Worm (Caenorhabditis elegans) whole organism, young adult: ENCODE results near the gene F13C5.2.
A peak's percentile ranks its signal among the peaks of the same experiment; 100 is the strongest.

Experiments
- F55B11.4 ChIP-seq: sonication (generic microtip); optimal IDR thresholded peaks from 2 replicates; lab custom pipeline; 2016; ENCODE audit warnings: missing compliant biosample characterization, missing genetic modification characterization, borderline replicate concordance; ENCODE audit not compliant: insufficient read depth
- F57C9.4 ChIP-seq: sonication (generic microtip); optimal IDR thresholded peaks from 2 replicates; lab custom pipeline; 2017; ENCODE audit warnings: mild to moderate bottlenecking, missing genetic modification characterization, missing compliant biosample characterization
- T07F8.4 ChIP-seq: sonication (generic microtip); optimal IDR thresholded peaks from 2 replicates; lab custom pipeline; 2016; ENCODE audit warnings: mild to moderate bottlenecking, missing genetic modification characterization, moderate library complexity, missing compliant biosample characterization
- attf-3 ChIP-seq: fragments of 200-800 bp; sonication (Bioruptor generic); conservative IDR thresholded peaks from 2 replicates; pipeline ENCODE4 v1.3.6; 2022; ENCODE audit warnings: missing genetic modification reagents, missing genetic modification characterization, missing compliant biosample characterization
- cebp-1 ChIP-seq, 2 experiments: fragments of 200-800 bp in 1 of 2; sonication (Bioruptor generic) in 1 of 2; sonication (generic microtip) in 1 of 2; IDR thresholded peaks in 1 of 2; optimal IDR thresholded peaks in 1 of 2; 2 replicates each; pipeline versions ENCODE4 v1.3.6 to Lab custom; 2017 to 2022; ENCODE audit warnings: missing compliant biosample characterization in 2 of 2, missing genetic modification characterization in 2 of 2, mild to moderate bottlenecking in 1 of 2, missing genetic modification reagents in 1 of 2, moderate library complexity in 1 of 2
- dpff-1 ChIP-seq: sonication (generic microtip); optimal IDR thresholded peaks from 2 replicates; lab custom pipeline; 2017; ENCODE audit warnings: mild to moderate bottlenecking, missing genetic modification characterization, missing compliant biosample characterization
- let-607 ChIP-seq, 2 experiments: fragments of 200-800 bp in 1 of 2; sonication (Bioruptor generic) in 1 of 2; sonication (generic microtip) in 1 of 2; optimal IDR thresholded peaks; 2 replicates each; lab custom pipeline; 2016 to 2018; ENCODE audit warnings: mild to moderate bottlenecking in 2 of 2, missing compliant biosample characterization in 2 of 2, missing genetic modification characterization in 2 of 2, moderate library complexity in 2 of 2, missing genotype in 1 of 2
- nhr-80 ChIP-seq: sonication (generic microtip); optimal IDR thresholded peaks from 2 replicates; lab custom pipeline; 2016; ENCODE audit warnings: missing genetic modification characterization, missing compliant biosample characterization
- ztf-18 ChIP-seq: sonication (generic microtip); optimal IDR thresholded peaks from 2 replicates; lab custom pipeline; 2016; ENCODE audit warnings: missing genotype, mild to moderate bottlenecking, missing genetic modification characterization, missing compliant biosample characterization
- ztf-22 ChIP-seq: fragments of 200-800 bp; sonication (Bioruptor generic); optimal IDR thresholded peaks from 2 replicates; lab custom pipeline; 2018; ENCODE audit warnings: mild to moderate bottlenecking, missing genetic modification characterization, moderate library complexity, missing compliant biosample characterization
- ztf-3 ChIP-seq: fragments of 200-800 bp; sonication (Bioruptor generic); optimal IDR thresholded peaks from 2 replicates; lab custom pipeline; 2018; ENCODE audit warnings: mild to moderate bottlenecking, missing genetic modification characterization, missing compliant biosample characterization

F13C5.2 gene

DNA sequence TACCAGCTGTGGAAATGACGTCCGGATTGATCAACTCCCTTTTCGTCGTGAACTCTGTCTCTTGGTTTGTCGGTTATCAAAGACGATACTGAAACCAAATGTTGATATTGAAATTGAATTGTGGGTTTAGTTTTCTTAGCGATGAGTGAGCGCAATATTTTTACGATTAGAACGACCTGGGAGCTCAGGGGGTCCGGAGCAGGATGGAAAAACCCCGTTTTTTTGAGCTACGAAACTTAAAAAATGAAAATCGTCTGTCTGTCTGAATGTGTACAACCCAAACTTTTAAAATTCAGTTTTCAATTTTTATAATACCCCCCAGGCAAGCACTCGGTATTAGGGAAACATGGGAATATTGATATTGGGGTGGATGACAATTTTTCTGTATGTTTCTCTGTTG is 49.1 kb downstream of the F13C5.2 start:
- TF ChIP-seq ztf-18 (tag; lab: Kevin White, UChicago) (no peak), ztf-22 (no peak), cebp-1 (GFP tag; IDR thresholded peaks at IDR 0.05; lab: Robert Waterston, UW) (no peak), cebp-1 (tag; optimal IDR thresholded peaks at IDR 0.05; lab: Kevin White, UChicago) (no peak), dpff-1 (tag; lab: Kevin White, UChicago) (no peak), ztf-3 (no peak), F55B11.4 (tag; lab: Kevin White, UChicago) (no peak), T07F8.4 (tag; lab: Kevin White, UChicago) (no peak), nhr-80 (tag; lab: Kevin White, UChicago) (peak; percentile 21), F57C9.4 (tag; lab: Kevin White, UChicago) (no peak)

DNA sequence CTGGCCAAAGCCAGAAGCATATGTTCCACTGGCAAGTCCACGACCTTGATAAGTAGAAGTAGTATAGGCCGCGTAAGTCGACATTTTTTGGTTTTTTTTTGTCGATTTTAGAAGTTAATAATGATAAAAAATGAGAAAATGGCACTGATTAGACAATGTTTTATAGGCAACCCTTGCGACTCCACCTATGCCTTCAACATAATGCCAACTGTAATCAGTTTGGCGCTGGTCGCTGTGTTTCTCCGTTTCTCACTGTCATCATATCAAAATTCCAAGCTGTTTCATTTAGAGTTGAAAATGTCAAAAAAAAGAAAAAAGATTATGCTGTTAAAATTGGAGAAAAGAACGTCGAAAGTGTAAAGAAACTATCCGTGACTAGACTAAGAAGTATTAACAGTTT is 51.8 kb downstream of the F13C5.2 start:
- TF ChIP-seq attf-3 (GFP tag; lab: Robert Waterston, UW), result no peak
- peak; percentile 80 to 90 for TF ChIP-seq let-607 (tag; optimal IDR thresholded peaks at IDR 0.05; lab: Kevin White, UChicago)
- no peak for TF ChIP-seq cebp-1 (GFP tag; IDR thresholded peaks at IDR 0.05; lab: Robert Waterston, UW)
- TF ChIP-seq cebp-1 (tag; optimal IDR thresholded peaks at IDR 0.05; lab: Kevin White, UChicago), result peak; percentile 2
- peak; percentile 93 for TF ChIP-seq nhr-80 (tag; lab: Kevin White, UChicago)
